2 worm cellular contexts compared by ENCODE assay signal in the genomic region with DNA sequence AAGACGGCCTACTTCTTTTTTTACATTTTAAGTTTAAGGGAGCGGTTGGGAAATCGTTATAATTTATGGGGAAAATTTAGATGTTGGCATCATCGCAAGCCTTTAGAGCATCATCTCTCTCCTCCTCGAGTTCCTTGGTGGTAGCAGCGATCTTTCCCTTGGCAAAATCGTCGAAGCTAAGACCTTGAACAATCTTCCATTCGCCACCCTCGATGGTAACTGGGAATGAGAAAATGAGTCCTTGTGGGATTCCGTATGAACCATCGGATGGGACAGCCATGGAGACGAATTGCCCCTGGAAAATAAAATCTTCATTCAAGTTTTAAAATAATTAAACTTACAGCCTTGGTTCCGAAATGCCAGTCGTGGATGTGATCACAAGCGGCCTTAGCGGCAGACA.
A peak's percentile ranks its signal among the peaks of the same experiment; 100 is the strongest.
TF ChIP-seq lines count a peak whose summit lies in the region.

No protein-coding gene starts in this region.

TF ChIP-seq in whole organism, L4 larva, 104 proteins besides CTCF, POLR2A, EP300 and RAD21:
- TF ChIP-seq set-16 (GFP tag; IDR thresholded peaks at IDR 0.05; lab: Robert Waterston, UW) (no peak), dmd-6 (GFP tag; IDR thresholded peaks at IDR 0.05; lab: Robert Waterston, UW) (peak; percentile 12; the same call in 1 of the 2 replicates), hlh-30 (tag; optimal IDR thresholded peaks at IDR 0.05; lab: Kevin White, UChicago; ENCODE audit: insufficient read depth) (no peak), madf-9 (GFP tag; conservative IDR thresholded peaks at IDR 0.05; lab: Robert Waterston, UW) (0 out of 2 replicates have a peak, but pooled peaks have one; percentile 2)

TF ChIP-seq in whole organism, young adult, 124 proteins besides CTCF, POLR2A, EP300 and RAD21:
- TF ChIP-seq lin-40 (tag; optimal IDR thresholded peaks at IDR 0.05; lab: Kevin White, UChicago) (no peak), lsy-27 (tag; optimal IDR thresholded peaks at IDR 0.05; lab: Kevin White, UChicago; ENCODE audit: borderline replicate concordance, insufficient read depth) (no peak), nhr-120 (GFP tag; IDR thresholded peaks at IDR 0.05; lab: Robert Waterston, UW) (no peak), dox-1 (GFP tag; IDR thresholded peaks at IDR 0.05; lab: Robert Waterston, UW) (no peak), bed-1 (GFP tag; IDR thresholded peaks at IDR 0.05; lab: Robert Waterston, UW) (0 out of 2 replicates have a peak, but pooled peaks have one; percentile 27), F23B12.7 (tag; optimal IDR thresholded peaks at IDR 0.05; lab: Kevin White, UChicago; ENCODE audit: insufficient read depth) (no peak), akir-1 (GFP tag; optimal IDR thresholded peaks at IDR 0.05; lab: Kevin White, UChicago) (no peak), B0336.3 (GFP tag; IDR thresholded peaks at IDR 0.05; lab: Robert Waterston, UW) (peak; percentile 37; the same call in 1 of the 2 replicates), lin-35 (GFP tag; optimal IDR thresholded peaks at IDR 0.05; lab: Kevin White, UChicago) (no peak), hmg-20 (GFP tag; IDR thresholded peaks at IDR 0.05; lab: Robert Waterston, UW) (peak; percentile 4; the same call in 1 of the 2 replicates), F57A8.1 (GFP tag; optimal IDR thresholded peaks at IDR 0.05; lab: Kevin White, UChicago) (no peak), attf-5 (GFP tag; optimal IDR thresholded peaks at IDR 0.05; lab: Kevin White, UChicago) (no peak), madf-3 (GFP tag; IDR thresholded peaks at IDR 0.05; lab: Robert Waterston, UW) (peak; percentile 55; the same call in 1 of the 2 replicates), tbp1 (GFP tag; optimal IDR thresholded peaks at IDR 0.05; lab: Kevin White, UChicago) (no peak), mcd-1 (GFP tag; IDR thresholded peaks at IDR 0.05; lab: Robert Waterston, UW) (no peak), T26A5.8 (tag; optimal IDR thresholded peaks at IDR 0.05; lab: Kevin White, UChicago) (no peak), Y56A3A.18 (GFP tag; IDR thresholded peaks at IDR 0.05; lab: Robert Waterston, UW) (no peak), ceh-40 (GFP tag; IDR thresholded peaks at IDR 0.05; lab: Robert Waterston, UW) (no peak), ZK185.1 (tag; optimal IDR thresholded peaks at IDR 0.05; lab: Kevin White, UChicago; ENCODE audit: poor library complexity, severe bottlenecking) (peak; percentile 59), ekl-4 (GFP tag; IDR thresholded peaks at IDR 0.05; lab: Robert Waterston, UW) (no peak), aptf-3 (GFP tag; IDR thresholded peaks at IDR 0.05; lab: Robert Waterston, UW) (no peak), tbx-9 (tag; optimal IDR thresholded peaks at IDR 0.05; lab: Kevin White, UChicago; ENCODE audit: borderline replicate concordance) (no peak), pha-4 (tag; optimal IDR thresholded peaks at IDR 0.05; lab: Kevin White, UChicago) (peak; percentile 21), nfya-2 (GFP tag; IDR thresholded peaks at IDR 0.05; lab: Robert Waterston, UW) (0 out of 2 replicates have a peak, but pooled peaks have one; percentile 34), lag-1 (GFP tag; IDR thresholded peaks at IDR 0.05; lab: Robert Waterston, UW) (no peak)

Comparison
In these comparisons a context has a peak if more than half of its experiments do, and no peak if none do; other contexts are left out.
1. Of the 7 proteins assayed by ChIP-seq in both whole organism, young adult and whole organism, L4 larva: peak only in whole organism, young adult: pha-4; only in whole organism, L4 larva: none; in both: none; in neither: 6.